Fruit fly (Drosophila melanogaster) whole organism, embryonic: ENCODE results near the gene Sytbeta.

ENCODE experiments used
- C15 ChIP-seq: fragments of 200-800 bp; sonication (Bioruptor generic); IDR thresholded peaks from 3 replicates; pipeline ENCODE4 v1.3.6; 2022; ENCODE audit warnings: missing biosample characterization, missing genetic modification characterization
- CG10366 ChIP-seq: fragments of 200-800 bp; sonication (Bioruptor generic); IDR thresholded peaks from 2 replicates; pipeline ENCODE4 v1.3.6; 2022; ENCODE audit warnings: missing biosample characterization, missing genetic modification characterization
- CG11085 ChIP-seq: fragments of 200-800 bp; sonication (Bioruptor generic); IDR thresholded peaks from 2 replicates; pipeline ENCODE4 v1.3.6; 2022; ENCODE audit warnings: missing biosample characterization, missing genetic modification characterization
- CG11247 ChIP-seq: fragments of 200-800 bp; sonication (Bioruptor generic); IDR thresholded peaks from 2 replicates; pipeline ENCODE4 v1.3.6; 2022; ENCODE audit warnings: missing biosample characterization, missing genetic modification characterization
- CG11456 ChIP-seq: fragments of 200-800 bp; sonication (Bioruptor generic); IDR thresholded peaks from 3 replicates; pipeline ENCODE4 v1.3.6; 2022; ENCODE audit warnings: missing biosample characterization, missing genetic modification characterization
- CG13287 ChIP-seq: fragments of 200-800 bp; sonication (Bioruptor generic); IDR thresholded peaks from 2 replicates; pipeline ENCODE4 v1.3.6; 2022; ENCODE audit warnings: missing biosample characterization, missing genetic modification characterization; ENCODE audit not compliant: partially characterized antibody
- CG14667 ChIP-seq: fragments of 200-800 bp; sonication (Bioruptor generic); IDR thresholded peaks from 2 replicates; pipeline ENCODE4 v1.3.6; 2022; ENCODE audit warnings: missing biosample characterization, missing genetic modification characterization
- CG16813 ChIP-seq: fragments of 200-800 bp; sonication (Bioruptor generic); IDR thresholded peaks from 3 replicates; pipeline ENCODE4 v1.3.6; 2022; ENCODE audit warnings: missing biosample characterization, missing genetic modification characterization; ENCODE audit not compliant: partially characterized antibody
- CG17359 ChIP-seq: fragments of 200-800 bp; sonication (Bioruptor generic); optimal IDR thresholded peaks from 3 replicates; lab custom pipeline; 2018; ENCODE audit warnings: missing biosample characterization, mild to moderate bottlenecking, missing genetic modification characterization, moderate library complexity
- CG17912 ChIP-seq: fragments of 200-800 bp; sonication (Bioruptor generic); optimal IDR thresholded peaks from 2 replicates; lab custom pipeline; 2018; ENCODE audit warnings: missing biosample characterization, mild to moderate bottlenecking, missing genetic modification characterization
- CG18262 ChIP-seq: fragments of 200-800 bp; optimal IDR thresholded peaks from 3 replicates; lab custom pipeline; 2019; ENCODE audit warnings: missing biosample characterization, mild to moderate bottlenecking, missing genetic modification characterization, moderate library complexity
- CG2129 ChIP-seq: fragments of 200-800 bp; sonication (Bioruptor generic); IDR thresholded peaks from 2 replicates; pipeline ENCODE4 v1.3.6; 2022; ENCODE audit warnings: missing biosample characterization, missing genetic modification characterization; ENCODE audit not compliant: partially characterized antibody
- CG32532 ChIP-seq: fragments of 200-800 bp; sonication (Bioruptor generic); IDR thresholded peaks from 2 replicates; pipeline ENCODE4 v1.3.6; 2022; ENCODE audit warnings: missing biosample characterization, missing genetic modification characterization
- CG32767 ChIP-seq: fragments of 200-800 bp; sonication (Bioruptor generic); IDR thresholded peaks from 2 replicates; pipeline ENCODE4 v1.3.6; 2022; ENCODE audit warnings: missing biosample characterization, missing genetic modification characterization
- CG43689 ChIP-seq: fragments of 200-800 bp; sonication (Bioruptor generic); IDR thresholded peaks from 2 replicates; pipeline ENCODE4 v1.3.6; 2022; ENCODE audit warnings: missing biosample characterization, missing genetic modification characterization
- CG6683 ChIP-seq: fragments of 200-800 bp; sonication (Bioruptor generic); optimal IDR thresholded peaks from 2 replicates; lab custom pipeline; 2017; ENCODE audit warnings: missing biosample characterization, mild to moderate bottlenecking, missing genetic modification characterization, missing genetic modification reagents
- CG6689 ChIP-seq: fragments of 200-800 bp; sonication (Bioruptor generic); IDR thresholded peaks from 2 replicates; pipeline ENCODE4 v1.3.6; 2022; ENCODE audit warnings: missing biosample characterization, missing genetic modification characterization
- CG7963 ChIP-seq: fragments of 200-800 bp; sonication (Bioruptor generic); IDR thresholded peaks from 3 replicates; pipeline ENCODE4 v1.3.6; 2022; ENCODE audit warnings: missing biosample characterization, missing genetic modification characterization; ENCODE audit not compliant: partially characterized antibody
- D ChIP-seq, 2 experiments: fragments of 200-800 bp in 1 of 2; fragments of >200 bp in 1 of 2; sonication (Bioruptor generic) in 1 of 2; optimal IDR thresholded peaks; 2 replicates in 1 of 2; 3 replicates in 1 of 2; lab custom pipeline; 2017; ENCODE audit warnings: mild to moderate bottlenecking in 1 of 2, missing biosample characterization in 1 of 2, missing genetic modification characterization in 1 of 2, missing genetic modification reagents in 1 of 2
- H15 ChIP-seq: fragments of 200-800 bp; sonication (Bioruptor generic); IDR thresholded peaks from 3 replicates; pipeline ENCODE4 v1.3.6; 2022; ENCODE audit warnings: missing biosample characterization, missing genetic modification characterization
- Hmr ChIP-seq: fragments of 200-800 bp; sonication (Bioruptor generic); optimal IDR thresholded peaks from 3 replicates; lab custom pipeline; 2017; ENCODE audit warnings: mild to moderate bottlenecking, missing biosample characterization, missing genetic modification reagents, missing genetic modification characterization
- MTF-1 ChIP-seq: fragments of 200-800 bp; sonication (Bioruptor generic); optimal IDR thresholded peaks from 2 replicates; lab custom pipeline; 2018; ENCODE audit warnings: missing biosample characterization, mild to moderate bottlenecking, missing genetic modification characterization, borderline replicate concordance
- NK7.1 ChIP-seq: fragments of 200-800 bp; sonication (Bioruptor generic); optimal IDR thresholded peaks from 3 replicates; lab custom pipeline; 2016; ENCODE audit warnings: missing biosample characterization, missing genetic modification characterization
- Nf-YB ChIP-seq: fragments of 200-800 bp; sonication (Bioruptor generic); optimal IDR thresholded peaks from 3 replicates; lab custom pipeline; 2019; ENCODE audit warnings: missing biosample characterization, mild to moderate bottlenecking, missing genetic modification characterization, moderate library complexity
- Oli ChIP-seq: fragments of 200-800 bp; sonication (Bioruptor generic); optimal IDR thresholded peaks from 2 replicates; lab custom pipeline; 2018; ENCODE audit warnings: missing biosample characterization, mild to moderate bottlenecking, missing genetic modification characterization, moderate library complexity
- Opbp ChIP-seq: fragments of 200-800 bp; sonication (Bioruptor generic); IDR thresholded peaks from 3 replicates; pipeline ENCODE4 v1.3.6; 2022; ENCODE audit warnings: missing biosample characterization, missing genetic modification characterization; ENCODE audit not compliant: partially characterized antibody
- Rfx ChIP-seq: fragments of 200-800 bp; sonication (Bioruptor generic); IDR thresholded peaks from 2 replicates; pipeline ENCODE4 v1.3.6; 2022; ENCODE audit warnings: missing biosample characterization, missing genetic modification characterization
- Sry-β ChIP-seq: fragments of 200-800 bp; sonication (Bioruptor generic); optimal IDR thresholded peaks from 2 replicates; lab custom pipeline; 2018; ENCODE audit warnings: missing biosample characterization, mild to moderate bottlenecking, missing genetic modification characterization, moderate library complexity
- Usf ChIP-seq: fragments of 200-800 bp; sonication (Bioruptor generic); optimal IDR thresholded peaks from 2 replicates; lab custom pipeline; 2017; ENCODE audit warnings: missing genotype, missing biosample characterization, missing genetic modification characterization
- ap ChIP-seq: fragments of 200-800 bp; sonication (Bioruptor generic); IDR thresholded peaks from 2 replicates; pipeline ENCODE4 v1.3.6; 2022; ENCODE audit warnings: missing biosample characterization, missing genetic modification characterization
- caup ChIP-seq: fragments of 200-800 bp; sonication (Bioruptor generic); optimal IDR thresholded peaks from 3 replicates; lab custom pipeline; 2017; ENCODE audit warnings: missing biosample characterization, mild to moderate bottlenecking, missing genetic modification characterization, moderate library complexity; ENCODE audit not compliant: severe bottlenecking
- chinmo ChIP-seq: fragments of 200-800 bp; sonication (Bioruptor generic); IDR thresholded peaks from 4 replicates; pipeline ENCODE4 v1.3.6; 2022; ENCODE audit warnings: missing biosample characterization, missing genetic modification characterization; ENCODE audit not compliant: partially characterized antibody
- danr ChIP-seq: fragments of 200-800 bp; sonication (Bioruptor generic); IDR thresholded peaks from 2 replicates; pipeline ENCODE4 v1.3.6; 2022; ENCODE audit warnings: missing biosample characterization, missing genetic modification characterization
- dysf ChIP-seq: fragments of 200-800 bp; sonication (Bioruptor generic); IDR thresholded peaks from 3 replicates; pipeline ENCODE4 v1.3.6; 2022; ENCODE audit warnings: missing biosample characterization, missing genetic modification characterization
- fd3F ChIP-seq: fragments of 200-800 bp; sonication (Bioruptor generic); optimal IDR thresholded peaks from 2 replicates; lab custom pipeline; 2018; ENCODE audit warnings: missing biosample characterization, mild to moderate bottlenecking, missing genetic modification characterization, moderate library complexity
- gem ChIP-seq: fragments of 200-800 bp; sonication (Bioruptor generic); optimal IDR thresholded peaks from 2 replicates; lab custom pipeline; 2019; ENCODE audit warnings: missing biosample characterization, mild to moderate bottlenecking, missing genetic modification characterization, moderate library complexity
- klu ChIP-seq: fragments of 200-800 bp; sonication (Bioruptor generic); IDR thresholded peaks from 2 replicates; pipeline ENCODE4 v1.3.6; 2022; ENCODE audit warnings: missing biosample characterization, missing genetic modification characterization
- nom ChIP-seq: fragments of 200-800 bp; sonication (Bioruptor generic); optimal IDR thresholded peaks from 2 replicates; lab custom pipeline; 2017; ENCODE audit warnings: missing biosample characterization, missing genetic modification characterization, mild to moderate bottlenecking, moderate library complexity, missing genetic modification reagents
- pzg ChIP-seq: fragments of 200-800 bp; sonication (Bioruptor generic); optimal IDR thresholded peaks from 3 replicates; lab custom pipeline; 2018; ENCODE audit warnings: missing biosample characterization, mild to moderate bottlenecking, missing genetic modification characterization, moderate library complexity
- rib ChIP-seq: fragments of 200-800 bp; sonication (Bioruptor generic); IDR thresholded peaks from 2 replicates; pipeline ENCODE4 v1.3.6; 2022; ENCODE audit warnings: missing biosample characterization, missing genetic modification characterization
- sens-2 ChIP-seq: fragments of 200-800 bp; sonication (Bioruptor generic); IDR thresholded peaks from 2 replicates; pipeline ENCODE4 v1.3.6; 2022; ENCODE audit warnings: missing biosample characterization, missing genetic modification characterization
- tna ChIP-seq: fragments of 200-800 bp; sonication (Bioruptor generic); IDR thresholded peaks from 2 replicates; pipeline ENCODE4 v1.3.6; 2022; ENCODE audit warnings: missing biosample characterization, missing genetic modification characterization; ENCODE audit not compliant: partially characterized antibody
- vvl ChIP-seq: fragments of 200-800 bp; sonication (Bioruptor generic); IDR thresholded peaks from 2 replicates; pipeline ENCODE4 v1.3.6; 2022; ENCODE audit warnings: missing biosample characterization, missing genetic modification characterization
- zen ChIP-seq: fragments of 200-800 bp; sonication (Bioruptor generic); optimal IDR thresholded peaks from 3 replicates; lab custom pipeline; 2018; ENCODE audit warnings: missing biosample characterization, mild to moderate bottlenecking, missing genetic modification characterization, moderate library complexity
- zfh1 ChIP-seq: fragments of 200-800 bp; sonication (Bioruptor generic); IDR thresholded peaks from 3 replicates; pipeline ENCODE4 v1.3.6; 2022; ENCODE audit warnings: missing biosample characterization, missing genetic modification characterization

The Sytbeta gene

DNA sequence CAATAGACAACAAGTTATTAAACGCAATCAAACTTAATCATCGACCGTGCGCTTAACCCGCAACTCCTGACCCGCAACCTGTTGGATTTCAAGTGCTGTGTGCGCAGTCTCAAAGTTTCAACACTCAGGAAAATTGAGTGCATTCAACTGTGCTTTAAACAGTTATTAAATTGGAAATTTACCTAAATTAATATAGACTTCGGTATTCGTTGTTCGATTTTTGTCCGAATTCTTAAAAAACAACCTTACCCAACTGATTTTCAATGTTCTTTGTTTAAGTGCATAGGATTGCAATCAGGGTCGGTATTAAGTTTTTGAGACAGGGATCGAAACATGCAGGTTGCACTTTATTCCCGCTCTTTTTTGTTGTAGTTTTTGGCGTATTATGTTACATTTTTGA, 59.7 kb downstream of the Sytbeta start (continued):
- TF ChIP-seq caup (no peak), fd3F (no peak), ap (GFP tag; lab: Robert Waterston, UW) (no peak), Nf-YB (GFP tag; lab: Kevin White, UChicago) (no peak), zfh1 (GFP tag; lab: Robert Waterston, UW) (0 out of 3 replicates have a peak, but pooled peaks have one; percentile 12), vvl (GFP tag; lab: Robert Waterston, UW) (no peak), Rfx (GFP tag; lab: Robert Waterston, UW) (no peak), nom (GFP tag; lab: Kevin White, UChicago) (no peak)

dm6 chr3L:14999284-15000019, 65.3 kb downstream of the Sytbeta start, which contains the start of the genes mRpL39 and Prosbeta2:
Gene mRpL39 (minus strand): TSS chr3L:14999666.
Gene Prosbeta2 (plus strand): TSS chr3L:14999951.
- no peak for TF ChIP-seq MTF-1 (GFP tag; lab: Kevin White, UChicago)
- TF ChIP-seq CG32532 (GFP tag; lab: Robert Waterston, UW): peak; percentile 79
- 0 out of 3 replicates have a peak, but pooled peaks have one; percentile 19 for TF ChIP-seq H15 (GFP tag; lab: Robert Waterston, UW)
- peak; percentile 73 for TF ChIP-seq gem (tag; lab: Kevin White, UChicago)
- no peak for TF ChIP-seq CG17912 (GFP tag; lab: Kevin White, UChicago)
- TF ChIP-seq CG11456 (GFP tag; lab: Robert Waterston, UW): peak; percentile 64; the same call in 1 of the 3 replicates
- peak; percentile 74 for TF ChIP-seq Opbp (GFP tag; lab: Robert Waterston, UW)
- no peak for TF ChIP-seq CG6683 (GFP tag; lab: Kevin White, UChicago)
- peak; percentile 61 for TF ChIP-seq CG14667 (GFP tag; lab: Robert Waterston, UW)
- TF ChIP-seq sens-2 (GFP tag; lab: Robert Waterston, UW): no peak
- TF ChIP-seq Usf (GFP tag; lab: Kevin White, UChicago): no peak
- TF ChIP-seq CG13287 (GFP tag; lab: Robert Waterston, UW): peak; percentile 98
- TF ChIP-seq klu (GFP tag; lab: Robert Waterston, UW): peak; percentile 49; the same call in 1 of the 2 replicates
- no peak for TF ChIP-seq Oli
- TF ChIP-seq CG18262: peak; percentile 74
- 0 out of 2 replicates have a peak, but pooled peaks have one; percentile 10 for TF ChIP-seq CG32767 (GFP tag; lab: Robert Waterston, UW)
- 0 out of 3 replicates have a peak, but pooled peaks have one; percentile 27 for TF ChIP-seq C15
- TF ChIP-seq chinmo: 0 out of 4 replicates have a peak, but pooled peaks have one; percentile 18
- TF ChIP-seq Sry-β (GFP tag; lab: Kevin White, UChicago): peak; percentile 84
- no peak for TF ChIP-seq NK7.1 (GFP tag; lab: Kevin White, UChicago)
- TF ChIP-seq Hmr (GFP tag; lab: Kevin White, UChicago): peak; percentile 21
- peak; percentile 72 for TF ChIP-seq CG6689 (GFP tag; lab: Robert Waterston, UW)
- TF ChIP-seq rib (GFP tag; lab: Robert Waterston, UW): 0 out of 2 replicates have a peak, but pooled peaks have one; percentile 26
- TF ChIP-seq CG17359 (tag; lab: Kevin White, UChicago): peak; percentile 15
- no peak for TF ChIP-seq D (optimal IDR thresholded peaks at IDR 0.05; lab: Kevin White, UChicago)
- TF ChIP-seq D (GFP tag; optimal IDR thresholded peaks at IDR 0.05; lab: Kevin White, UChicago): peak; percentile 30
- TF ChIP-seq CG11247 (GFP tag; lab: Robert Waterston, UW): peak; percentile 47; the same call in 1 of the 2 replicates
- peak; percentile 23; the same call in 1 of the 2 replicates for TF ChIP-seq CG10366 (GFP tag; lab: Robert Waterston, UW)
- peak; percentile 63; the same call in 1 of the 2 replicates for TF ChIP-seq danr (GFP tag; lab: Robert Waterston, UW)
- peak; percentile 94 for TF ChIP-seq CG16813 (GFP tag; lab: Robert Waterston, UW)
- peak; percentile 93 for TF ChIP-seq CG2129 (GFP tag; lab: Robert Waterston, UW)
- peak; percentile 77 for TF ChIP-seq dysf (GFP tag; lab: Robert Waterston, UW)
- TF ChIP-seq CG43689: peak; percentile 35; the same call in 1 of the 2 replicates
- TF ChIP-seq CG7963: peak; percentile 57; the same call in 2 of the 3 replicates
- TF ChIP-seq zen (tag; lab: Kevin White, UChicago): peak; percentile 62
- TF ChIP-seq CG11085 (GFP tag; lab: Robert Waterston, UW): peak; percentile 59
- peak; percentile 75 for TF ChIP-seq tna (GFP tag; lab: Robert Waterston, UW)
- peak; percentile 35 for TF ChIP-seq pzg (GFP tag; lab: Kevin White, UChicago)
